Worm (Caenorhabditis elegans) whole organism, late embryonic: ENCODE results near the gene pola-1.

Experiments used
- C08G9.2 ChIP-seq: sonication (generic microtip); optimal IDR thresholded peaks from 2 replicates; lab custom pipeline; 2016; ENCODE audit warnings: mild to moderate bottlenecking, missing genetic modification characterization, moderate library complexity, missing compliant biosample characterization
- F13H6.1 ChIP-seq: sonication (generic microtip); optimal IDR thresholded peaks from 2 replicates; lab custom pipeline; 2016; ENCODE audit warnings: missing genetic modification characterization, missing compliant biosample characterization
- K02D7.2 ChIP-seq: sonication (generic microtip); optimal IDR thresholded peaks from 2 replicates; lab custom pipeline; 2017; ENCODE audit warnings: mild to moderate bottlenecking, missing genetic modification characterization, missing compliant biosample characterization
- T23F11.4 ChIP-seq: fragments of 200-800 bp; sonication (Bioruptor generic); optimal IDR thresholded peaks from 2 replicates; lab custom pipeline; 2018; ENCODE audit warnings: mild to moderate bottlenecking, missing genetic modification characterization, missing compliant biosample characterization
- Y22D7AL.16 ChIP-seq: sonication (generic microtip); optimal IDR thresholded peaks from 2 replicates; lab custom pipeline; 2016; ENCODE audit warnings: missing genetic modification characterization, missing compliant biosample characterization
- ahr-1 ChIP-seq: sonication (generic microtip); optimal IDR thresholded peaks from 2 replicates; lab custom pipeline; 2016; ENCODE audit warnings: missing genetic modification characterization, missing compliant biosample characterization
- ceh-14 ChIP-seq: sonication (generic microtip); optimal IDR thresholded peaks from 2 replicates; lab custom pipeline; 2016; ENCODE audit warnings: missing genotype, missing genetic modification characterization, missing compliant biosample characterization
- ceh-18 ChIP-seq: sonication (generic microtip); optimal IDR thresholded peaks from 2 replicates; lab custom pipeline; 2016; ENCODE audit warnings: missing genetic modification characterization, missing compliant biosample characterization
- ceh-19 ChIP-seq: fragments of 200-800 bp; sonication (Bioruptor generic); optimal IDR thresholded peaks from 2 replicates; lab custom pipeline; 2018; ENCODE audit warnings: mild to moderate bottlenecking, missing genetic modification characterization, missing compliant biosample characterization
- ceh-2 ChIP-seq: sonication (generic microtip); optimal IDR thresholded peaks from 2 replicates; lab custom pipeline; 2016; ENCODE audit warnings: missing genotype, missing genetic modification characterization, missing compliant biosample characterization
- ceh-22 ChIP-seq: sonication (generic microtip); optimal IDR thresholded peaks from 2 replicates; lab custom pipeline; 2017; ENCODE audit warnings: missing biosample characterization, missing genetic modification characterization
- ceh-24 ChIP-seq: sonication (generic microtip); optimal IDR thresholded peaks from 2 replicates; lab custom pipeline; 2016; ENCODE audit warnings: mild to moderate bottlenecking, missing genetic modification characterization, missing compliant biosample characterization
- ceh-30 ChIP-seq: fragments of 150-350 bp; optimal IDR thresholded peaks from 2 replicates; lab custom pipeline; 2014; ENCODE audit warnings: missing biosample characterization, missing genetic modification characterization
- ceh-45 ChIP-seq: fragments of 200-800 bp; sonication (Bioruptor generic); IDR thresholded peaks from 2 replicates; pipeline ENCODE4 v1.3.6; 2022; ENCODE audit warnings: missing genetic modification reagents, missing genetic modification characterization, missing compliant biosample characterization
- ceh-48 ChIP-seq: sonication (generic microtip); optimal IDR thresholded peaks from 2 replicates; lab custom pipeline; 2016; ENCODE audit warnings: missing genetic modification characterization, inconsistent platforms, missing compliant biosample characterization
- ceh-9 ChIP-seq: sonication (generic microtip); optimal IDR thresholded peaks from 2 replicates; lab custom pipeline; 2016; ENCODE audit warnings: mild to moderate bottlenecking, missing genetic modification characterization, inconsistent platforms, missing compliant biosample characterization
- che-1 ChIP-seq: sonication (generic microtip); optimal IDR thresholded peaks from 2 replicates; lab custom pipeline; 2016; ENCODE audit warnings: mild to moderate bottlenecking, missing genetic modification characterization, missing compliant biosample characterization
- dmd-4 ChIP-seq: sonication (generic microtip); optimal IDR thresholded peaks from 2 replicates; lab custom pipeline; 2016; ENCODE audit warnings: borderline replicate concordance, missing genetic modification characterization, missing compliant biosample characterization
- dve-1 ChIP-seq: sonication (generic microtip); optimal IDR thresholded peaks from 2 replicates; lab custom pipeline; 2017; ENCODE audit warnings: antibody characterized with exemption, mild to moderate bottlenecking, missing genetic modification characterization, missing compliant biosample characterization
- elt-2 ChIP-seq: sonication (generic microtip); optimal IDR thresholded peaks from 2 replicates; lab custom pipeline; 2016; ENCODE audit warnings: missing genetic modification reagents, missing genetic modification characterization, missing compliant biosample characterization
- eyg-1 ChIP-seq: sonication (generic microtip); optimal IDR thresholded peaks from 2 replicates; lab custom pipeline; 2016; ENCODE audit warnings: missing genotype, missing genetic modification characterization, missing compliant biosample characterization
- fkh-10 ChIP-seq: fragments of 150-350 bp; optimal IDR thresholded peaks from 2 replicates; lab custom pipeline; 2014; ENCODE audit warnings: missing biosample characterization, missing genetic modification reagents, missing genetic modification characterization
- fkh-6 ChIP-seq: sonication (generic microtip); optimal IDR thresholded peaks from 2 replicates; lab custom pipeline; 2016; ENCODE audit warnings: missing genetic modification characterization, missing compliant biosample characterization
- gmeb-2 ChIP-seq: sonication (generic microtip); optimal IDR thresholded peaks from 2 replicates; lab custom pipeline; 2016; ENCODE audit warnings: missing genetic modification characterization, inconsistent platforms, missing compliant biosample characterization
- hlh-13 ChIP-seq: fragments of 200-800 bp; sonication (Bioruptor generic); optimal IDR thresholded peaks from 2 replicates; lab custom pipeline; 2018; ENCODE audit warnings: mild to moderate bottlenecking, missing genetic modification characterization, missing compliant biosample characterization
- hlh-30 ChIP-seq: sonication (generic microtip); optimal IDR thresholded peaks from 2 replicates; lab custom pipeline; 2017; ENCODE audit warnings: antibody characterized with exemption, missing genetic modification characterization, missing compliant biosample characterization; ENCODE audit not compliant: insufficient read depth
- hlh-6 ChIP-seq: sonication (generic microtip); optimal IDR thresholded peaks from 2 replicates; lab custom pipeline; 2016; ENCODE audit warnings: missing genotype, missing genetic modification characterization, missing compliant biosample characterization
- hlh-8 ChIP-seq: sonication (generic microtip); optimal IDR thresholded peaks from 2 replicates; lab custom pipeline; 2016; ENCODE audit warnings: missing genotype, missing genetic modification characterization, missing compliant biosample characterization
- lin-11 ChIP-seq: fragments of 200-800 bp; sonication (Bioruptor generic); optimal IDR thresholded peaks from 2 replicates; lab custom pipeline; 2018; ENCODE audit warnings: mild to moderate bottlenecking, missing genetic modification characterization, missing compliant biosample characterization
- madf-2 ChIP-seq: sonication (generic microtip); optimal IDR thresholded peaks from 2 replicates; lab custom pipeline; 2017; ENCODE audit warnings: missing genetic modification characterization, missing compliant biosample characterization
- nfya-1 ChIP-seq: sonication (generic microtip); optimal IDR thresholded peaks from 2 replicates; lab custom pipeline; 2017; ENCODE audit warnings: missing genetic modification characterization, mild to moderate bottlenecking, missing compliant biosample characterization, antibody characterized with exemption, moderate library complexity
- nhr-11 ChIP-seq: fragments of 150-350 bp; optimal IDR thresholded peaks from 2 replicates; lab custom pipeline; 2014; ENCODE audit warnings: missing biosample characterization, missing genetic modification characterization
- nhr-232 ChIP-seq: sonication (generic microtip); optimal IDR thresholded peaks from 2 replicates; lab custom pipeline; 2016; ENCODE audit warnings: missing genetic modification characterization, missing compliant biosample characterization
- npax-4 ChIP-seq: sonication (generic microtip); optimal IDR thresholded peaks from 2 replicates; lab custom pipeline; 2016; ENCODE audit warnings: missing genetic modification characterization, missing compliant biosample characterization
- odd-2 ChIP-seq: sonication (generic microtip); optimal IDR thresholded peaks from 2 replicates; lab custom pipeline; 2017; ENCODE audit warnings: antibody characterized with exemption, mild to moderate bottlenecking, missing genetic modification characterization, missing compliant biosample characterization
- pag-3 ChIP-seq: sonication (generic microtip); optimal IDR thresholded peaks from 2 replicates; lab custom pipeline; 2016; ENCODE audit warnings: missing compliant biosample characterization, missing genetic modification characterization, borderline replicate concordance
- pax-1 ChIP-seq: fragments of 150-350 bp; optimal IDR thresholded peaks from 2 replicates; lab custom pipeline; 2014; ENCODE audit warnings: missing biosample characterization, missing genetic modification characterization
- pha-2 ChIP-seq: sonication (generic microtip); optimal IDR thresholded peaks from 2 replicates; lab custom pipeline; 2017; ENCODE audit warnings: mild to moderate bottlenecking, missing genetic modification characterization, missing compliant biosample characterization
- pha-4 ChIP-seq: fragments of 150-350 bp; optimal IDR thresholded peaks from 2 replicates; lab custom pipeline; 2018; ENCODE audit warnings: missing biosample characterization, missing genetic modification reagents, missing genetic modification characterization
- sdc-2 ChIP-seq: sonication (generic microtip); optimal IDR thresholded peaks from 2 replicates; lab custom pipeline; 2016; ENCODE audit warnings: missing genotype, missing genetic modification characterization, missing compliant biosample characterization
- sox-2 ChIP-seq: fragments of 200-800 bp; sonication (Bioruptor generic); IDR thresholded peaks from 2 replicates; pipeline ENCODE4 v1.3.6; 2022; ENCODE audit warnings: missing genetic modification reagents, missing genetic modification characterization, missing compliant biosample characterization
- sox-4 ChIP-seq: sonication (generic microtip); optimal IDR thresholded peaks from 2 replicates; lab custom pipeline; 2017; ENCODE audit warnings: mild to moderate bottlenecking, missing genetic modification characterization, inconsistent platforms, missing compliant biosample characterization
- tbx-7 ChIP-seq: sonication (generic microtip); optimal IDR thresholded peaks from 2 replicates; lab custom pipeline; 2016; ENCODE audit warnings: missing genotype, missing genetic modification characterization, missing compliant biosample characterization
- unc-42 ChIP-seq: sonication (generic microtip); optimal IDR thresholded peaks from 2 replicates; lab custom pipeline; 2016; ENCODE audit warnings: missing genotype, missing genetic modification characterization, missing compliant biosample characterization
- unc-55 ChIP-seq: sonication (generic microtip); optimal IDR thresholded peaks from 2 replicates; lab custom pipeline; 2017; ENCODE audit warnings: missing biosample characterization, missing genetic modification reagents, missing genetic modification characterization
- zip-5 ChIP-seq: sonication (generic microtip); optimal IDR thresholded peaks from 2 replicates; lab custom pipeline; 2016; ENCODE audit warnings: missing genetic modification characterization, missing compliant biosample characterization

The pola-1 gene

ce11 chrIII:11093489-11093888, 48.8 kb upstream of the pola-1 start (continued):
- no peak for TF ChIP-seq ceh-9 (tag; lab: Kevin White, UChicago)
- TF ChIP-seq unc-42 (tag; lab: Kevin White, UChicago), result no peak
- TF ChIP-seq che-1 (tag; lab: Kevin White, UChicago), result no peak
- TF ChIP-seq ceh-14 (tag; lab: Kevin White, UChicago), result peak; percentile 62
- peak; percentile 59 for TF ChIP-seq ahr-1
- no peak for TF ChIP-seq ceh-45 (GFP tag; lab: Robert Waterston, UW)
- TF ChIP-seq fkh-10 (GFP tag; lab: Kevin White, UChicago), result no peak
- TF ChIP-seq tbx-7 (tag; lab: Kevin White, UChicago), result peak; percentile 91
- TF ChIP-seq sox-4 (tag; lab: Kevin White, UChicago), result no peak
- TF ChIP-seq hlh-8 (tag; lab: Kevin White, UChicago), result peak; percentile 77
- TF ChIP-seq ceh-48 (tag; lab: Kevin White, UChicago), result no peak
- no peak for TF ChIP-seq hlh-30 (tag; lab: Kevin White, UChicago)
- peak; percentile 77 for TF ChIP-seq elt-2 (tag; lab: Kevin White, UChicago)
- no peak for TF ChIP-seq nhr-11
- TF ChIP-seq dve-1, result no peak
- no peak for TF ChIP-seq sox-2 (GFP tag; lab: Robert Waterston, UW)
- no peak for TF ChIP-seq nfya-1
- TF ChIP-seq pag-3 (tag; lab: Kevin White, UChicago), result no peak
- peak; percentile 4 for TF ChIP-seq npax-4 (tag; lab: Kevin White, UChicago)
- no peak for TF ChIP-seq nhr-232
- no peak for TF ChIP-seq Y22D7AL.16
- no peak for TF ChIP-seq odd-2
- no peak for TF ChIP-seq ceh-19
- TF ChIP-seq hlh-13 (GFP tag; lab: Kevin White, UChicago), result no peak
- TF ChIP-seq T23F11.4 (GFP tag; lab: Kevin White, UChicago), result no peak
- TF ChIP-seq zip-5 (tag; lab: Kevin White, UChicago), result peak; percentile 87
- TF ChIP-seq gmeb-2 (tag; lab: Kevin White, UChicago), result peak; percentile 33
- no peak for TF ChIP-seq pha-2 (tag; lab: Kevin White, UChicago)
- no peak for TF ChIP-seq K02D7.2 (tag; lab: Kevin White, UChicago)
- no peak for TF ChIP-seq sdc-2 (tag; lab: Kevin White, UChicago)
- TF ChIP-seq ceh-22 (tag; lab: Kevin White, UChicago), result no peak
- no peak for TF ChIP-seq eyg-1 (tag; lab: Kevin White, UChicago)
- TF ChIP-seq pha-4 (tag; lab: Kevin White, UChicago), result no peak
- TF ChIP-seq ceh-18 (tag; lab: Kevin White, UChicago), result no peak
- TF ChIP-seq lin-11 (tag; lab: Kevin White, UChicago), result no peak
- peak; percentile 75 for TF ChIP-seq F13H6.1 (tag; lab: Kevin White, UChicago)
- no peak for TF ChIP-seq dmd-4 (tag; lab: Kevin White, UChicago)
- TF ChIP-seq madf-2, result no peak
- no peak for TF ChIP-seq ceh-30 (tag; lab: Kevin White, UChicago)
- peak; percentile 93 for TF ChIP-seq C08G9.2
- no peak for TF ChIP-seq pax-1
- peak; percentile 80 for TF ChIP-seq fkh-6 (tag; lab: Kevin White, UChicago)
- TF ChIP-seq hlh-6, result peak; percentile 51
- no peak for TF ChIP-seq unc-55 (GFP tag; lab: Kevin White, UChicago)
- TF ChIP-seq ceh-2 (tag; lab: Kevin White, UChicago), result peak; percentile 87
- no peak for TF ChIP-seq ceh-24 (tag; lab: Kevin White, UChicago)
- TF ChIP-seq, all 69 proteins: peak for 26
